Worm (Caenorhabditis elegans) whole organism, midembryonic: Measurements from ENCODE around the gene unc-82.
A peak's percentile ranks its signal among the peaks of the same experiment; 100 is the strongest.

Source experiments
- T22C8.4 ChIP-seq: fragments of 200-800 bp; sonication (Bioruptor generic); IDR thresholded peaks from 2 replicates; pipeline ENCODE4 v1.3.6; 2022; ENCODE audit warnings: missing genetic modification characterization, missing compliant biosample characterization
- cog-1 ChIP-seq: sonication (generic microtip); optimal IDR thresholded peaks from 2 replicates; lab custom pipeline; 2016; ENCODE audit warnings: missing genetic modification characterization, missing compliant biosample characterization
- flt-1 ChIP-seq: fragments of 200-800 bp; sonication (Bioruptor generic); IDR thresholded peaks from 2 replicates; pipeline ENCODE4 v1.3.6; 2022; ENCODE audit warnings: missing genetic modification characterization, missing compliant biosample characterization
- klf-2 ChIP-seq: fragments of 200-800 bp; sonication (Bioruptor generic); conservative IDR thresholded peaks from 2 replicates; pipeline ENCODE4 v1.3.6; 2022; ENCODE audit warnings: missing genetic modification reagents, missing genetic modification characterization, missing compliant biosample characterization
- med-1 ChIP-seq: sonication (generic microtip); optimal IDR thresholded peaks from 2 replicates; lab custom pipeline; 2017; ENCODE audit warnings: missing genetic modification characterization, mild to moderate bottlenecking, missing compliant biosample characterization, antibody characterized with exemption, missing genetic modification reagents; ENCODE audit not compliant: insufficient read depth
- ref-1 ChIP-seq: fragments of 200-800 bp; sonication (Bioruptor generic); conservative IDR thresholded peaks from 2 replicates; pipeline ENCODE4 v1.3.6; 2022; ENCODE audit warnings: missing genetic modification reagents, missing genetic modification characterization, missing compliant biosample characterization
- tab-1 ChIP-seq: fragments of 200-800 bp; sonication (Bioruptor generic); IDR thresholded peaks from 2 replicates; pipeline ENCODE4 v1.3.6; 2022; ENCODE audit warnings: missing genetic modification characterization, missing compliant biosample characterization
- ztf-23 ChIP-seq: fragments of 200-800 bp; sonication (Bioruptor generic); IDR thresholded peaks from 2 replicates; pipeline ENCODE4 v1.3.6; 2022; ENCODE audit warnings: missing genetic modification reagents, missing genetic modification characterization, missing compliant biosample characterization
- ztf-29 ChIP-seq: fragments of 200-800 bp; sonication (Bioruptor generic); IDR thresholded peaks from 2 replicates; pipeline ENCODE4 v1.3.6; 2022; ENCODE audit warnings: missing genetic modification reagents, missing genetic modification characterization, missing compliant biosample characterization

Gene unc-82

ce11 chrIV:7445236-7445635 is 20.9 kb downstream of the unc-82 start, which contains the start of gene valv-1:
TSS of gene valv-1 (minus strand) at chrIV:7445336.
- TF ChIP-seq ztf-23 (GFP tag; lab: Robert Waterston, UW): no peak
- TF ChIP-seq cog-1 (tag; lab: Kevin White, UChicago): no peak
- TF ChIP-seq klf-2 (GFP tag; lab: Robert Waterston, UW): no peak
- no peak for TF ChIP-seq ztf-29
- no peak for TF ChIP-seq ref-1 (GFP tag; lab: Robert Waterston, UW)
- no peak for TF ChIP-seq T22C8.4 (GFP tag; lab: Robert Waterston, UW)
- TF ChIP-seq flt-1 (GFP tag; lab: Robert Waterston, UW): no peak
- no peak for TF ChIP-seq tab-1 (GFP tag; lab: Robert Waterston, UW)
- TF ChIP-seq med-1 (GFP tag; lab: Kevin White, UChicago): no peak

DNA sequence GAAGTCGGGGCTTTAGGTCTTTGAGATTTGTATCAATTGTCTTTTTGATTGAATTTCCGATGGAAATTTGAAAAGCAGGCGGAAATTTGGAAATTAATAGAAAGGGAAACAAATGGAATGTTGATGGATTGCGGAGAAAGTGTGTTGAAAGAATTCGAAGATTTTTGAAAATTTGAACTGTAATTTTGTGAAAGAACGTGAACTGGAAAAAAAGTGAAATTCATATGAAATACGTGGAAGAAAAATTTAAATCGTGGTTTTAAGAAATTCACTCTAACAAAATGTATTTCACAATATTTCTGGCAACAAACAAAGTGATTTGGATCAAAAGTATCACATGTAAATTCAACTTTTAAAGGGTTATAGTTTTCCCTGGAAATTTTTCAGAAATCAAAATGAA is 21.7 kb downstream of the unc-82 start, which contains the start of gene B0496.1:
B0496.1 (plus strand) TSS at position 301 of the 400 bp plus-strand sequence.
- no peak for TF ChIP-seq ztf-29
- no peak for TF ChIP-seq ztf-23 (GFP tag; lab: Robert Waterston, UW)
- TF ChIP-seq ref-1 (GFP tag; lab: Robert Waterston, UW): no peak
- TF ChIP-seq tab-1 (GFP tag; lab: Robert Waterston, UW): no peak
- no peak for TF ChIP-seq cog-1 (tag; lab: Kevin White, UChicago)
- no peak for TF ChIP-seq T22C8.4 (GFP tag; lab: Robert Waterston, UW)
- no peak for TF ChIP-seq flt-1 (GFP tag; lab: Robert Waterston, UW)
- no peak for TF ChIP-seq med-1 (GFP tag; lab: Kevin White, UChicago)
- TF ChIP-seq klf-2 (GFP tag; lab: Robert Waterston, UW): no peak

- TF ChIP-seq med-1 (GFP tag; lab: Kevin White, UChicago) (no peak), cog-1 (tag; lab: Kevin White, UChicago) (no peak), ztf-23 (GFP tag; lab: Robert Waterston, UW) (no peak), tab-1 (GFP tag; lab: Robert Waterston, UW) (no peak), klf-2 (GFP tag; lab: Robert Waterston, UW) (no peak), ztf-29 (no peak), ref-1 (GFP tag; lab: Robert Waterston, UW) (no peak), flt-1 (GFP tag; lab: Robert Waterston, UW) (no peak), T22C8.4 (GFP tag; lab: Robert Waterston, UW) (no peak)
These were observed 23.3 kb downstream of the unc-82 start, which contains the start of gene B0496.2 for ce11 chrIV:7447556-7447955. TSS of gene B0496.2 (plus strand) at chrIV:7447856.

- TF ChIP-seq ztf-29 (no peak), tab-1 (GFP tag; lab: Robert Waterston, UW) (no peak), klf-2 (GFP tag; lab: Robert Waterston, UW) (no peak)
These were observed 27.0 kb downstream of the unc-82 start, which contains the start of gene tes-1 for ce11 chrIV:7451345-7451744. TSS of gene tes-1 (minus strand) at chrIV:7451445.

DNA sequence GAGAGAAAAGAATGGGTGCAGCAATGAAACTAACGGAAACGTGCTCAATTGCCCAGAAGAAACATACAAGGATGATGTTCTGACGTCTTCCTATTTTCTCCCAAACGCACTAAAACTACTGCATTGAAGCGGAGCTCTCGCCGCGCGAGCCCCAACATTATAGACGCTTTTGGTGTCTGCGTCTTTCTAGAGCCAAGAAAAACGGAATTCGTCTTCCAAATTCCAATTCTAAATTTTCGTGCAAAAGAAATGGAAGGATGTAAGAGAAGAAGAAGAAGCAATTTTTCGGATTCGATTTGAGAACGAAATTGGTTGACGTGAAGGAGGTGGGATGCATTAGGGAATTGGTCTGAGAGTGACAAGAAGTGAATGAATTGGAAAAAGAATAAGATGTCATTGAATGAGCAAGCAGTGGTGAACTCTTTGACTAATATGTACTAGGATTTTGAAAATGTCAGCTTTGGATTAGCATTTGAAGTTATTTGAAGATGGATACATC is 29.4 kb downstream of the unc-82 start:
- TF ChIP-seq cog-1 (tag; lab: Kevin White, UChicago) (no peak), ztf-29 (no peak), tab-1 (GFP tag; lab: Robert Waterston, UW) (no peak), T22C8.4 (GFP tag; lab: Robert Waterston, UW) (no peak), klf-2 (GFP tag; lab: Robert Waterston, UW) (no peak), ref-1 (GFP tag; lab: Robert Waterston, UW) (no peak), flt-1 (GFP tag; lab: Robert Waterston, UW) (no peak)

DNA sequence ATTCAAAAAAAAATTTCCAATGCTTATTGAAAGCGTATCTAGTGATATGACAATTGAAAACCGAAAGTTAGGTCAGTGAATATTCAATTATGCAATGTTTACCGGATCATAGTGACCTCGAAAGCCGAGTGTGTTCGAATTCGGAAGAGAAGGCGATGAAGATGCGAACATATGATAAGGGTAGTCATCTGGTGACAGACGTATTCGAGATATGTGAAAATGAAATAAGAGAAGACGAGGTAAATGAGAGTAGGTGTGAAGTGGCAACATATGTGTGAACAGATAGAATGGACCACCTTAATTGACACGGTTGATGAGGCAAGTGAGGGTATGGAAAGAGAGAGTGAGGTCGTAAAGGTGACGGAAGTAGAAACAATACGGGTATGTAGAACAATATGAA is 30.6 kb downstream of the unc-82 start:
- TF ChIP-seq ztf-29 (peak; percentile 5; the same call in 1 of the 2 replicates), flt-1 (GFP tag; lab: Robert Waterston, UW) (no peak)

- TF ChIP-seq ztf-23 (GFP tag; lab: Robert Waterston, UW): no peak
- TF ChIP-seq ztf-29: no peak
- no peak for TF ChIP-seq med-1 (GFP tag; lab: Kevin White, UChicago)
- TF ChIP-seq T22C8.4 (GFP tag; lab: Robert Waterston, UW): no peak
- TF ChIP-seq tab-1 (GFP tag; lab: Robert Waterston, UW): no peak
- no peak for TF ChIP-seq ref-1 (GFP tag; lab: Robert Waterston, UW)
- TF ChIP-seq cog-1 (tag; lab: Kevin White, UChicago): no peak
- no peak for TF ChIP-seq klf-2 (GFP tag; lab: Robert Waterston, UW)
- TF ChIP-seq flt-1 (GFP tag; lab: Robert Waterston, UW): no peak
These were observed 31.9 kb downstream of the unc-82 start, which contains the start of gene F13B6.1 for ce11 chrIV:7456225-7456624. TSS of gene F13B6.1 (plus strand) at chrIV:7456525.

DNA sequence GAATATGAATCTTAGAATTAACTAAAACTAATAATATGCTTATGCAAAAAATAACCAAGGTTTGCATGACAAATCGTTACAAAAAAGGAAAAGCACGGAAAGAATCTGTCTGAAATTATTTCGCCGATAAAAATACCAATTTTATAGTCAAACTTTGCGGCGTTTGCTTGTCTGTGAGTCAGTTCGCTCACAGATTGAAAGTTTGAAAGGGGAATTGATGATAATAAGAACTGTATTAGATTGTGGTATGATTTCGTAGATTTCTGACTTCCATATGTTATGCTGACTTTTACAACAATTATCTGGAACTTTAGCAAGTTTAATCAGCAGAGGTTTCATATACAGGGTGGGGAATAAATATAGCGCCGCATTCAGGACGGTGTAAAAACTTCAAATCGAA is 35.9 kb downstream of the unc-82 start, which contains the start of gene F13B6.2:
F13B6.2 (minus strand) TSS at position 101 of the 400 bp plus-strand sequence.
- TF ChIP-seq tab-1 (GFP tag; lab: Robert Waterston, UW) (no peak), ztf-29 (no peak), ztf-23 (GFP tag; lab: Robert Waterston, UW) (no peak), T22C8.4 (GFP tag; lab: Robert Waterston, UW) (no peak), ref-1 (GFP tag; lab: Robert Waterston, UW) (no peak), med-1 (GFP tag; lab: Kevin White, UChicago) (no peak), klf-2 (GFP tag; lab: Robert Waterston, UW) (no peak), cog-1 (tag; lab: Kevin White, UChicago) (no peak), flt-1 (GFP tag; lab: Robert Waterston, UW) (no peak)

DNA sequence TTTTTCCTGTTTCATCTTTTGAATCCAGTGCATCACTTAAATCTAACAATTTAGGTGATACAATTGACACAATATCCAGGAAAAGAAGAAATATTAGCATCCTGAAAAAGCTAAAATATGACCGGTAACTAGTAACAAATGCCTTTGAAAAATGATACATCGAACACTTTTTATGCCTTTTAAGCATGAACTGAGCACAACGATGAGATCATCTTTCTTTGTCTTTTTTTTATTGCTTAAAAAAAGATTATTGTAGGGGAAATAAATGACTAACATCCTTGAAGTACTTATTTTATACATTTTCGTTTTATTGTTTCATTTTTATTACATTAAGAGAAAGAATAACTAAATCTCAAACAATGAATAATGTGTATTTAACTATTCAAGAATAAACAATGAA is 41.6 kb downstream of the unc-82 start, which contains the start of gene F13B6.3:
F13B6.3 (minus strand) TSS at position 101 of the 400 bp plus-strand sequence.
- no peak for TF ChIP-seq ref-1 (GFP tag; lab: Robert Waterston, UW)

ce11 chrIV:7467170-7467569 is 42.9 kb downstream of the unc-82 start:
- TF ChIP-seq ztf-23 (GFP tag; lab: Robert Waterston, UW) (no peak), klf-2 (GFP tag; lab: Robert Waterston, UW) (no peak), T22C8.4 (GFP tag; lab: Robert Waterston, UW) (no peak)
